Fruit fly (Drosophila melanogaster): ENCODE data around the gene Arl8.

Arl8 gene

DNA sequence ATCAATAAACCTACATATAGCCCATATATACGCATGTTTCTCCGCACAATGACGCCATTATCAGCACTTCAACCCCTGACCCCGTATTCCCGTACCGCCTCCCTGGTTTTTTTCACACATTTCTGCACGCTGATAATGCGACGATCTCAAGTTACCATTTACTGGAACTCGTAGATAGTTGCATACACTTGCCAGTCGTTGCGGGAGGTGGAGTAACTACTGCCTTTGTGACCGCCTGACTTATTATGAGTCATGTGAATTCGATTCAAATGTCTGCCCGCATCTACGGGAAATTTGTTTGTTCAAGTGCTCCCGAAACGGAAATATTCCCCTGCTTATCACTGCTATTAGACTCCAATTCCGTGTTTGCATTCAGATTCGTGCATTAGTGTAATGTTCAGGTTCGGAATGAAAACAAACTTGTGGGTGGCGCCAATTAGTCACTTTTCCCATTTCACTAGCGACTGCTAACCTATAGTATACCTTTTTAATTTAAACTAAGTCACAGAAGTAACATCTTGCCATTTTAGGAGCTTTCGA, 816 bp downstream of the Arl8 start:
- TF ChIP-seq ttk (optimal IDR thresholded peaks at IDR 0.05), result no peak
- TF ChIP-seq insv (optimal IDR thresholded peaks at IDR 0.05), result no peak
- TF ChIP-seq psq (optimal IDR thresholded peaks at IDR 0.05), result no peak
- no peak for TF ChIP-seq h (optimal IDR thresholded peaks at IDR 0.05)
- no peak for TF ChIP-seq Myc (optimal IDR thresholded peaks at IDR 0.05)
- no peak for TF ChIP-seq Sin3A (optimal IDR thresholded peaks at IDR 0.05)

DNA sequence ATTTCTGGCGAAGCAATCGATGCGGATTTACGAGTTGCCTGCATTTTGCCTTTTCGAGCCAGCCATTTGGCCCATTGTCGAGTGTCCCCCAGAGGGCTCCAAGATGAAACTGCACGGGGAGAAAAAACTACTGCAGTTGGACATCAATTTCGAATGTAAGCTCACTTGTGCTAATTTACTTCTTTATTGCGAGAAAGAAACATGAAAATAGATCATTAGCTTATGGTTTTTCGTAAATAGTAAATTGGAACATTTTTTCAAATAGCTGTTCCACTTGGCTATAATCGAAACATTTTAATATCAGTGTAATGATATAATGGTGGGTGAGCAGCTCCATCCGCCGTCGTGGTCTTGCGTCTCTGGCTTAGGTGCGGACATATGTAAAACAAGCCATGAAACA, 6.0 kb downstream of the Arl8 start:
- no peak for TF ChIP-seq psq (optimal IDR thresholded peaks at IDR 0.05)
- no peak for TF ChIP-seq Myc (optimal IDR thresholded peaks at IDR 0.05)
- no peak for TF ChIP-seq h (optimal IDR thresholded peaks at IDR 0.05)
- no peak for TF ChIP-seq Sin3A (optimal IDR thresholded peaks at IDR 0.05)
- TF ChIP-seq insv (optimal IDR thresholded peaks at IDR 0.05), result no peak

DNA sequence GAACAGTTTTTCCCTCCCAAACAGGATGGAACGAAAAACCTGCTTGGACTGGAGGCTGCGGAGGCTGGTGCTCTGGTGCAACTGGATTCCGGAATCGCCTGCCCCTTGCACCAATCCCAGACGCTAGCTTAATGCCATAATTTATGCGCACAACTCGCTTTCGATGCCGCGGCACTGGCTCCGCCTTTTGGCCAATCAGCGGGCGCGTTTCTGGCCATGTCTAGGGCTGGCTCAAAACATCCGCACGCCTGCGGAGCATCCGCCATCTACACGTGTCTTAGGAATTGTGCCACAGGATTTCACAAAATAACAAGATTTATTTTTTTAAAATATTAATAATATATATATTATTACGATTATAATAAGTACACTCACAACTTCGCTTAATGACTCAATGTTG, 8.1 kb downstream of the Arl8 start:
- TF ChIP-seq Sin3A (optimal IDR thresholded peaks at IDR 0.05), result no peak

DNA sequence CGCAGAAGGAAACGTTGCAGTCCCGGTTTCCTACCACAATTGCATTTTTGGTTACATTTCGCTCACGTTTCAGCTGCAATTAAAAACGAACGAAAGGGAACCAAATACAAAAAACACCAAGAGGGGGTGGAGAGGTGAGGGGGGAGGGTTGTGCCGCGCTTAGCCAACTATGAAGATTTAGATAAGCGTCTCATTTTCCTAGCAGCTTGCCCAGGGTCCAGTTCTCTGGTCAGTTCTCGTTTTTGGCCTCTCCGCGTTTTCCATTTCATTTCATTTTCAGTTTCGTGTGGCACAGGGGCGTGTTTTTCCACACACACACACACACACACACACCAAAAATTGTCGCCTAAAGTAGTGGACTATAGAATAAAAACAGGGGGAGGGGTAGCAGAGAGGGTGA, 11.7 kb downstream of the Arl8 start:
- TF ChIP-seq ttk (optimal IDR thresholded peaks at IDR 0.05) (no peak), psq (optimal IDR thresholded peaks at IDR 0.05) (no peak), Myc (optimal IDR thresholded peaks at IDR 0.05) (no peak), insv (optimal IDR thresholded peaks at IDR 0.05) (no peak), Sin3A (optimal IDR thresholded peaks at IDR 0.05) (no peak), h (optimal IDR thresholded peaks at IDR 0.05) (no peak)

DNA sequence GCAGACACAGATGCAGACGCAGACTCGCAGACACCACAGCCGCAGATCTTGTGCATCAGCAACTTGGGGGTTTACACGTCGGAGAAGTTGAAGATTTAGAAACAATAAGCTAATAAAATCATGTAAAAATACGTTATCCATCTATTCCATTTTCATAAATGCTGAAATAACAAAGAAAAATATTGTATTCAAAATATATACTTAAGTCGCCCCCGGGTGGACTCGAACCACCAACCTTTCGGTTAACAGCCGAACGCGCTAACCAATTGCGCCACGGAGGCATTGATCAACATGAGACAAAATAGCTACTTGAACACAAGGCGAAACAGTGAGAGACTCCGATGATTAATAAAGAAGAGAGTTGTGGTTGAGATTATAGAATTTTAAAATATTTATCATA, 12.9 kb downstream of the Arl8 start:
- TF ChIP-seq h (optimal IDR thresholded peaks at IDR 0.05) (no peak), Sin3A (optimal IDR thresholded peaks at IDR 0.05) (no peak), psq (optimal IDR thresholded peaks at IDR 0.05) (no peak)

DNA sequence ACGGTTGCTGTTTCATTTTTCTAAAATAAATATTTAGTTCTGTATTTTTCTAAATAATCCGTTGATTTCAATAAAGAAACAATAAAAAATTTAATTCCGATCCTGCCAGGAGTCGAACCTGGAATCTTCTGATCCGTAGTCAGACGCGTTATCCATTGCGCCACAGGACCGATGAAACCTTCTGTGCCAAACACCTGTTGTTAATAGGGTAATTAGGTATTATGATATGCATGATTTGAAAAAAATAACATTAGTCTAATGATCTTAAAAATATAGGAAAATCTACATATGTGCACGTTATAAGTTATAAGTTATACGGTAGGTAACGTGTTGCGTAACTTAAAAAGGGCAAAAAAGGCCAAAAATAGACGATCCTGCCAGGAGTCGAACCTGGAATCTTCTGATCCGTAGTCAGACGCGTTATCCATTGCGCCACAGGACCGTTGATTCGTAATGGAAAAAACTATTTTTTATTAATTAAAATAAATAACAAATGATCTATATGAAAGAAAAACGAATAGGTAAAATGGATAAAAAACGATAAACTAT, 13.5 kb downstream of the Arl8 start:
- TF ChIP-seq ttk (optimal IDR thresholded peaks at IDR 0.05) (no peak), insv (optimal IDR thresholded peaks at IDR 0.05) (no peak), Myc (optimal IDR thresholded peaks at IDR 0.05) (no peak), Sin3A (optimal IDR thresholded peaks at IDR 0.05) (no peak), psq (optimal IDR thresholded peaks at IDR 0.05) (no peak), h (optimal IDR thresholded peaks at IDR 0.05) (no peak)

DNA sequence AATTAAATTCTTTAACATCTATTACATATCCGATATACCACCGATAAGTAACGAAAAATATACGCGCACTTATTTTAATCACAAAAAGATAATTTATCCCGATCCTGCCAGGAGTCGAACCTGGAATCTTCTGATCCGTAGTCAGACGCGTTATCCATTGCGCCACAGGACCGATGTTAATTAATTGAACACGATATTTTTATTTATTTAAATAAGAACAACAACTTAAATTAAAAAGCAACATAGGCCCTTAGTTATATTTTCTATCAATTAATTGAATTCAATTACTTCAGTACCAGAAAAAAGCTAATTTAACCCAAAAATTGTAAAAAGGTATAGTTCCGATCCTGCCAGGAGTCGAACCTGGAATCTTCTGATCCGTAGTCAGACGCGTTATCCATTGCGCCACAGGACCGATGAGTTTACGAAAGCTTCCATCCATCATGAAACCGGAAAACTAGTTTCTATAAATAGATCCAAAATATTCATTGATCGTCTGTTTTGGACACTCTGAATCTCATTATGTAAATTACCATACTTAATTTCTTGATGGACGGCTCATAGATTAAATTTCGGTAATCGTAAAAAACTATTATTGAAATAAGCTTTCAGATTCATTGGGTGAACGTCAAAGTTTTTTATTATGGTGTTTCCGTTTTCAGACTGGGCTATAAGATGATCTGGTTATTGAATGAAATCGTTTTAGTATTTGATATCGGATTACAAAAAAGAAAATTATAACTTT, 14.4 kb downstream of the Arl8 start:
- TF ChIP-seq Sin3A (optimal IDR thresholded peaks at IDR 0.05), result no peak
- no peak for TF ChIP-seq h (optimal IDR thresholded peaks at IDR 0.05)

DNA sequence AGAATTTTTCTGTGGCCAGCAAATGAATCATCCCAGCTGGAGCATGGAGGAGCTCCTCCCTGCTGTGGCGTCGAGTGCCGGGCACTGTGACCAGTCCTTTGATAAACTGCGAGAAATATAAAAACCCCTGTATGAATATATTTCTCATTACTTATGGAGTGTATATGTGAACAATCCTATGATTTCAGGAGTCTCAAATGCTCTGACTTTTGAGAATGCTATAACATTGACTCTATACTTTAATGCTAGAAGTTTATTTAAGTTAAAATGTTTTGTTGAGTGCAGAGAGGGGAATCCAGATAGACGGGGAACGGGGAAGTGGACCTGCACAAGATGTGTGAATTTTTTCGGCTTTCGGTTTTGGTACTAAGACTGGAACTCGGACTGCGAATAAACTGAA, 15.7 kb downstream of the Arl8 start:
- no peak for TF ChIP-seq psq (optimal IDR thresholded peaks at IDR 0.05)
- TF ChIP-seq h (optimal IDR thresholded peaks at IDR 0.05), result no peak
- no peak for TF ChIP-seq ttk (optimal IDR thresholded peaks at IDR 0.05)
- TF ChIP-seq Myc (optimal IDR thresholded peaks at IDR 0.05), result no peak
- TF ChIP-seq insv (optimal IDR thresholded peaks at IDR 0.05), result no peak
- TF ChIP-seq Sin3A (optimal IDR thresholded peaks at IDR 0.05), result no peak

DNA sequence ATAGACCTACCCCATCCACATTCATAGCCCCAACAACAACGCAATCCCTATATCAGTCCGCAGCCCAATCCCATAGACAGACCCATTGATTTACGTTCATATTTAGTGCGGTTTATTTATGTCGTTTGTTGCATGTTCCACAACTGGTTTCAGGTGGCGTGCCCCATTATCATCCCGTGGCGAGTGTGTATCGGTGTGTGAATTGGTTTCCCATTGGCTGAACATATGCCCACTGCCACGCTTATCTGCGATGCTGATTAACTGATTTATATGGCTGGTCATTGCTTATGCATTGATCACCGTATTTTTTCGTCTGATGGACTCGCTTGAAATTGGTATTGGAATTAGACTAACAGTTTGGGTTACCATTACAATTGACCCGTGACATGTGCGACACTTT, 19.4 kb downstream of the Arl8 start:
- TF ChIP-seq psq (optimal IDR thresholded peaks at IDR 0.05) (no peak), h (optimal IDR thresholded peaks at IDR 0.05) (no peak), Myc (optimal IDR thresholded peaks at IDR 0.05) (no peak), Sin3A (optimal IDR thresholded peaks at IDR 0.05) (no peak), insv (optimal IDR thresholded peaks at IDR 0.05) (no peak), ttk (optimal IDR thresholded peaks at IDR 0.05) (no peak)

DNA sequence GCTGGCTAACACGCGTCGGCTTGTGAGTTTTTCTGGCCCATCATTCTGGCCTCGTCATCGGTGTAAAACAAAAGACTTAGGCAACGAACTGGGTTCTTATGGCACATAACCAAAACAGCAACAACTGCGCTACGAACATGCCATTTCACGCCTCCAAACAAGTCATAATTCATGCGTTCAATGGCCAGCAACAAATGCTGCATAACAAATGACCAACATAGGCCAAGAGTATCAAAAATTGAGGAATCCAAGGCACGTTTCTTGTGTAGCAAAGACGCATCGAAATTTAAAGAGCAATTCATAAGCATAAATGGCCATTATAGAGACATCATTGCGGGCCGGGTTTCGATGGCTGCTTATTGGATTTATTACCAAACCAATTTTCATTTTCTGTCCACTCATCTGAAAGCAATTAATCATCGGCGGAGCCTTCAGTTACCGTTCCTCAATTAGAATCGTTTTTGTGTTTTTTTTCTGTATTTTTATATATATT, 20.5 kb downstream of the Arl8 start:
- TF ChIP-seq Myc (optimal IDR thresholded peaks at IDR 0.05) (no peak), psq (optimal IDR thresholded peaks at IDR 0.05) (no peak), ttk (optimal IDR thresholded peaks at IDR 0.05) (no peak), Sin3A (optimal IDR thresholded peaks at IDR 0.05) (no peak)

DNA sequence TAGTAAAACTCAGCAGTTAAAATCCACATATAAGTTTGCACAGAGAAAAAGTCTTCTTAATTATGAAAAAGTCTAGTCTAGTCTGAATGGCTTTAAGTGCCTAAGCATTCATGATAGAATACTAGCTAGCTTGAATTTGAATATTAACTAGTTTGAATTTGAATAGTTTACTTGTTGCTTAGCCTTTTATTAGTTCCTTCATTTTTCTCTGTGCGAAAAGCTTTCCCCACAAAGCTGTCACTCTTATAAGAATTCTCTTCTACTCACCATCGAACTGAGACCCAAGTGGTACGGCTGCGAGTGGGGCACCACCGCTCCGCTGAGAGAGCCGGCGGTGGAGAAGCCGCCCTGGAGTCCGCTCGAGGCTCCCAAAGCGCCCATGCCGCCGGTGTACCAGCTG, 22.6 kb downstream of the Arl8 start:
- TF ChIP-seq h (optimal IDR thresholded peaks at IDR 0.05) (no peak), psq (optimal IDR thresholded peaks at IDR 0.05) (no peak), ttk (optimal IDR thresholded peaks at IDR 0.05) (no peak), Sin3A (optimal IDR thresholded peaks at IDR 0.05) (no peak), Myc (optimal IDR thresholded peaks at IDR 0.05) (no peak)

DNA sequence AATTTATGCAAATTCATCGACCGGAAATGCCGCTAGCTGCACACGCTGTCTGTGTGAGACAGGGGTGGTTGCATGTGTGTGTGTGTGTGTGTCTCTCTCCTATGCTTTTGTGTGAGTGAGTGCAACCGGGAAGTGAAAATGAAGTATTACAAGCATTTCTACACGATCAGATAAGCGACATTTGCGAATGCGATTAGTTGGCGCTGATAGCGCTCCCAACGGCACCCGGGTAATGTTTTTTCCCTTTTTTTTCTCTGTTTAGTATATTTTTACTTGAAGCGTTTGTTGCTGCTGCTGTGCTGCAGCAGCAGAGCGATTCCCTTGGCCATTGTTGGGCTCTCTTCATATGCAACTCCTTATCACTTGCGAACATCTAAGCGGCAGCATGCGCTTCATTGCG, 23.6 kb downstream of the Arl8 start:
- no peak for TF ChIP-seq h (optimal IDR thresholded peaks at IDR 0.05)
- TF ChIP-seq insv (optimal IDR thresholded peaks at IDR 0.05), result no peak
- no peak for TF ChIP-seq ttk (optimal IDR thresholded peaks at IDR 0.05)
- TF ChIP-seq Myc (optimal IDR thresholded peaks at IDR 0.05), result no peak
- no peak for TF ChIP-seq Sin3A (optimal IDR thresholded peaks at IDR 0.05)
- no peak for TF ChIP-seq psq (optimal IDR thresholded peaks at IDR 0.05)

DNA sequence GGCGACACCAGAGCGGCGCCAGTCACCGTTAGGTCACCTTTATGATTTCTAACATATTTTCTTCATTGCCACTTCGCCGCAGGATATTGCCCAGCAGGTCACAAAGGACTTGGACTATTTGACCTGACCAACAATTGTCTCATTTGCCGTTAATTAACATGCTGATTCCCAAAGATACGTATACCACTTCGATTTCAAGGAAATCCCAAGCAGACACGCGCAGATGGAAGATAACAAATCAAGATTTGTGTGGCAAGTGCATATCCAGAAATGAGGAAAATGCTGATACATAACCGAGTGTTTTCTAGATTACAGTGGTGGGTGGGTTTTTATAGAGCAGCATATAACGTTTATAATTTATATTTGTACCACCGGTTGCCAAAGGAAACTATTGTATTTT, 24.8 kb downstream of the Arl8 start:
- TF ChIP-seq ttk (optimal IDR thresholded peaks at IDR 0.05), result no peak
- no peak for TF ChIP-seq Myc (optimal IDR thresholded peaks at IDR 0.05)
- no peak for TF ChIP-seq Sin3A (optimal IDR thresholded peaks at IDR 0.05)
- TF ChIP-seq h (optimal IDR thresholded peaks at IDR 0.05), result no peak
- no peak for TF ChIP-seq insv (optimal IDR thresholded peaks at IDR 0.05)
- no peak for TF ChIP-seq psq (optimal IDR thresholded peaks at IDR 0.05)

All from Kc167 (cell line).